Fruit fly (Drosophila melanogaster): ENCODE results near the gene meigo.

- TF ChIP-seq CG5204 (GFP tag; optimal IDR thresholded peaks at IDR 0.05) (no peak), pad (GFP tag; optimal IDR thresholded peaks at IDR 0.05) (no peak), CG11617 (GFP tag; optimal IDR thresholded peaks at IDR 0.05) (peak; percentile 65), Mnt (GFP tag; optimal IDR thresholded peaks at IDR 0.05) (peak; percentile 4), toe (GFP tag; optimal IDR thresholded peaks at IDR 0.05) (peak; percentile 3)
These were observed 42.3 kb downstream of the meigo start for dm6 chr3R:21180391-21180796.
